Fruit fly (Drosophila melanogaster) whole organism, wandering third instar larva: ENCODE results near the gene CG7370.

Source experiments
- Hr83 ChIP-seq: fragments of 200-300 bp; sonication (Bioruptor generic); optimal IDR thresholded peaks from 2 replicates; lab custom pipeline; 2016; ENCODE audit warnings: missing biosample characterization, mild to moderate bottlenecking, missing genetic modification characterization, moderate library complexity; ENCODE audit not compliant: poor library complexity, severe bottlenecking
- pan ChIP-seq: fragments of >200 bp; optimal IDR thresholded peaks from 2 replicates; lab custom pipeline; 2017
- psq ChIP-seq: fragments of 200-800 bp; sonication (Bioruptor generic); optimal IDR thresholded peaks from 3 replicates; lab custom pipeline; 2017; ENCODE audit warnings: missing biosample characterization, mild to moderate bottlenecking, missing genetic modification characterization, moderate library complexity
- rgr ChIP-seq: fragments of 200-800 bp; sonication (Bioruptor generic); optimal IDR thresholded peaks from 3 replicates; lab custom pipeline; 2016; ENCODE audit warnings: missing biosample characterization, mild to moderate bottlenecking, missing genetic modification characterization
- sage ChIP-seq: fragments of 200-800 bp; sonication (Bioruptor generic); optimal IDR thresholded peaks from 2 replicates; lab custom pipeline; 2016; ENCODE audit warnings: missing biosample characterization, mild to moderate bottlenecking, missing genetic modification characterization
- sv ChIP-seq: fragments of 200-800 bp; sonication (Bioruptor generic); optimal IDR thresholded peaks from 3 replicates; lab custom pipeline; 2016; ENCODE audit warnings: missing biosample characterization, missing genetic modification characterization

DNA sequence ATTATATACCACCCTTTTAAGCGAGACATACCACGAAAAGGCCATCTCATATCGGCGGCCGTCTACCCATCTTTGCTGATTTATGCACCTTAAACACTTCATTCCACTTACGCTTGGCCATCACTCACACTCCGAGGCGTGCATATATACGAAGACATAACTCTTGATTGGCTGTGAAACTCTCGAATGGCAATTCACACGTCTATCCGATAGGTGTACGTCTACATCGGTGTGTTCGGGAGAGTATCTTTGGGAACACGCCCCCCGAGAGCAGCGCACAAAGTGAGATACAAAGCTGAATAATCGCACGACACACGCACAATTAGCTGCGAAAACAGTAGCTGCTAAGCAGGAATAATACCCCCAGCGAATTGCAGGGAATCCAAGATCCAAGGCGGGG, 49.1 kb downstream of the CG7370 start:
- no peak for TF ChIP-seq pan (lab: Kevin White, UChicago)
- no peak for TF ChIP-seq Hr83 (GFP tag; lab: Kevin White, UChicago)
- no peak for TF ChIP-seq psq (GFP tag; lab: Kevin White, UChicago)
- no peak for TF ChIP-seq sv (GFP tag; lab: Kevin White, UChicago)
- TF ChIP-seq rgr (GFP tag; lab: Kevin White, UChicago) = no peak
- no peak for TF ChIP-seq sage (GFP tag; lab: Kevin White, UChicago)
